Worm (Caenorhabditis elegans): ENCODE data around the gene nlp-30.

DNA sequence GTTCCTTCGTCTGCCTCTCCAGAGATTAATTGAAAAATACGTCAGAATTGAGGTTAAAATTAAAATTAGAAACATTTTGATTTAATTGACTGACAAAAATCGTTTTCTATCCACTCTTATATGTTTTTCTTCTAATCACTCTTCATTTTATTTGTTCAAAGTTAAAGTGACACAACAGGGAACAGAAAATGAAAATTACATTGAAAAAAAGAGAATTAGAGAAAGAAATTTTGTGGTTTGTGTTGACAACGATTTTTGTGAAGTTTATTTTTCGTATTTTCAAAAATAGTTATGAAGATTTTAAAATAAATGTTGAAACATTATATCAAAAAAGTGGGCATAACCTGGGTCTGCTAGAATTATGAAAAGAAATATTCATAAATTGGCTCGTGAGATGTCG is 24.2 kb upstream of the nlp-30 start, which contains the start of gene cyp-34A5:
- TF ChIP-seq unc-62 (GFP tag; optimal IDR thresholded peaks at IDR 0.05) = no peak
- no peak for TF ChIP-seq snpc-4 (GFP tag; optimal IDR thresholded peaks at IDR 0.05)
- no peak for TF ChIP-seq snpc-4 (tag; optimal IDR thresholded peaks at IDR 0.05)
- no peak for TF ChIP-seq F33H1.4 (GFP tag; IDR thresholded peaks at IDR 0.05)
- TF ChIP-seq unc-130 (GFP tag; optimal IDR thresholded peaks at IDR 0.05) = no peak
- TF ChIP-seq Y95B8A.8 (GFP tag; IDR thresholded peaks at IDR 0.05) = no peak
- no peak for TF ChIP-seq Y53F4B.3 (GFP tag; IDR thresholded peaks at IDR 0.05)
- TF ChIP-seq ceh-40 (GFP tag; IDR thresholded peaks at IDR 0.05) = no peak
- TF ChIP-seq sptf-2 (GFP tag; optimal IDR thresholded peaks at IDR 0.05) = no peak
- TF ChIP-seq Y53G8AR.9 (GFP tag; conservative IDR thresholded peaks at IDR 0.05) = no peak
- no peak for TF ChIP-seq ets-4 (GFP tag; optimal IDR thresholded peaks at IDR 0.05)
- no peak for TF ChIP-seq F57C9.4 (tag; optimal IDR thresholded peaks at IDR 0.05)
- no peak for TF ChIP-seq fkh-3 (tag; optimal IDR thresholded peaks at IDR 0.05)

Measured in whole organism, young adult.